Worm (Caenorhabditis elegans) whole organism, mixed stage, embryonic: ENCODE results near the gene str-57.

Source experiments
- elt-1 ChIP-seq: sonication (generic microtip); optimal IDR thresholded peaks from 2 replicates; lab custom pipeline; 2017; ENCODE audit warnings: missing genetic modification characterization, mild to moderate bottlenecking, missing compliant biosample characterization, antibody characterized with exemption, moderate library complexity, borderline replicate concordance; ENCODE audit not compliant: insufficient read depth
- lsy-2 ChIP-seq: fragments of 150-350 bp; optimal IDR thresholded peaks from 2 replicates; lab custom pipeline; 2014; ENCODE audit warnings: missing biosample characterization, missing genetic modification characterization

DNA sequence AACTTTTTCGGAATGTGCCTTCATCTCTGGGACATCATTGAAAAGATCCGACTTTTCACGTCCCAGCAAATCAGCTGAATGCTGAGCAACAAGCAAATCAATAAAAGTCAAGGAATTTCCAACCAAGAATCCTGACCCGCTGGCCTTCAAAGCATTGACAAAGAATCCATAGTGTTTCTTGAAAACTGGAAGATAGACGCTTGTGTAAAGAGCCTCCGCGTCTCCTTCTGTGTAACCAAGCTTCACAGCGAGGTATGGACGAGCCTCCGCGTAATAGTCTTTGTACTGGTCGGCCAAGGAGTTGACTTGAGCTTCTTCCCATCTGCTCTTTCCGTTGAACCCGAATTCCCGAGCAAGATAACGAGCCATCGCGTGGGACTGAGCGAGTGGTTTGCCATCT lies 44.9 kb downstream of the str-57 start:
- TF ChIP-seq elt-1 (tag; lab: Kevin White, UChicago) (no peak), lsy-2 (tag; lab: Kevin White, UChicago) (no peak)
